Worm (Caenorhabditis elegans) whole organism, L4/young adult: ENCODE measurements around the gene idpb-5.

Source experiments
- dao-5 ChIP-seq: sonication (generic microtip); optimal IDR thresholded peaks from 2 replicates; lab custom pipeline; 2016; ENCODE audit warnings: missing genotype, missing genetic modification characterization, moderate library complexity, missing compliant biosample characterization
- him-1 ChIP-seq: sonication (generic microtip); optimal IDR thresholded peaks from 2 replicates; lab custom pipeline; 2016; ENCODE audit warnings: missing genotype, missing genetic modification reagents, missing genetic modification characterization, missing compliant biosample characterization

ce11 chrV:11858299-11858698, 19.0 kb downstream of the idpb-5 start:
- TF ChIP-seq dao-5 (tag; lab: Kevin White, UChicago) (no peak), him-1 (tag; lab: Kevin White, UChicago) (no peak)
